Worm (Caenorhabditis elegans) whole organism, L4 larva: ENCODE data around the gene afmd-2.

Experiments used
- F10B5.3 ChIP-seq: sonication (generic microtip); optimal IDR thresholded peaks from 2 replicates; lab custom pipeline; 2016; ENCODE audit warnings: mild to moderate bottlenecking, missing genetic modification characterization, missing compliant biosample characterization
- F49E8.2 ChIP-seq: sonication (generic microtip); optimal IDR thresholded peaks from 2 replicates; lab custom pipeline; 2016; ENCODE audit warnings: missing compliant biosample characterization, mild to moderate bottlenecking, missing genetic modification characterization, borderline replicate concordance
- ZK546.5 ChIP-seq, 2 experiments: sonication (generic microtip); optimal IDR thresholded peaks; 2 replicates each; lab custom pipeline; 2017; ENCODE audit warnings: missing biosample characterization in 2 of 2, missing genetic modification characterization in 2 of 2
- aha-1 ChIP-seq: fragments of 150-350 bp; peaks from one replicate; lab custom pipeline; 2014; ENCODE audit warnings: missing biosample characterization, missing genetic modification characterization
- ceh-82 ChIP-seq: sonication (generic microtip); optimal IDR thresholded peaks from 2 replicates; lab custom pipeline; 2017; ENCODE audit warnings: missing biosample characterization, missing genetic modification characterization
- daf-12 ChIP-seq: fragments of 150-350 bp; optimal IDR thresholded peaks from 2 replicates; lab custom pipeline; 2014; ENCODE audit warnings: missing biosample characterization, missing genetic modification reagents, missing genetic modification characterization
- daf-19 ChIP-seq: fragments of 200-800 bp; sonication (Bioruptor generic); conservative IDR thresholded peaks from 2 replicates; pipeline ENCODE4 v1.3.6; 2022; ENCODE audit warnings: missing genetic modification characterization, missing compliant biosample characterization
- daf-8 ChIP-seq: fragments of 200-800 bp; sonication (Bioruptor generic); IDR thresholded peaks from 2 replicates; pipeline ENCODE4 v1.3.6; 2022; ENCODE audit warnings: missing genetic modification characterization, missing compliant biosample characterization
- dmd-6 ChIP-seq: fragments of 200-800 bp; sonication (Bioruptor generic); IDR thresholded peaks from 2 replicates; pipeline ENCODE4 v1.3.6; 2022; ENCODE audit warnings: missing genetic modification reagents, missing genetic modification characterization, missing compliant biosample characterization
- duxl-1 ChIP-seq: sonication (generic microtip); optimal IDR thresholded peaks from 2 replicates; lab custom pipeline; 2016; ENCODE audit warnings: mild to moderate bottlenecking, missing genetic modification characterization, moderate library complexity, missing compliant biosample characterization; ENCODE audit not compliant: poor library complexity
- dve-1 ChIP-seq: sonication (generic microtip); optimal IDR thresholded peaks from 2 replicates; lab custom pipeline; 2017; ENCODE audit warnings: antibody characterized with exemption, mild to moderate bottlenecking, missing genetic modification characterization, missing compliant biosample characterization; ENCODE audit not compliant: insufficient read depth
- fkh-10 ChIP-seq: fragments of 150-350 bp; optimal IDR thresholded peaks from 2 replicates; lab custom pipeline; 2014; ENCODE audit warnings: missing biosample characterization, missing genetic modification reagents, missing genetic modification characterization
- hif-1 ChIP-seq, 2 experiments: sonication (generic microtip); optimal IDR thresholded peaks; 2 replicates each; lab custom pipeline; 2016 to 2017; ENCODE audit warnings: missing compliant biosample characterization in 2 of 2, missing genetic modification characterization in 2 of 2, missing genetic modification reagents in 2 of 2, missing genotype in 2 of 2, mild to moderate bottlenecking in 1 of 2
- hlh-30 ChIP-seq: sonication (generic microtip); optimal IDR thresholded peaks from 2 replicates; lab custom pipeline; 2017; ENCODE audit warnings: antibody characterized with exemption, mild to moderate bottlenecking, missing genetic modification characterization, missing compliant biosample characterization; ENCODE audit not compliant: insufficient read depth
- lin-29 ChIP-seq: fragments of 200-800 bp; sonication (Bioruptor generic); IDR thresholded peaks from 2 replicates; pipeline ENCODE4 v1.3.6; 2022; ENCODE audit warnings: missing genetic modification reagents, missing genetic modification characterization, missing compliant biosample characterization
- lsy-2 ChIP-seq, 2 experiments: fragments of 150-350 bp in 1 of 2; sonication (generic microtip) in 1 of 2; optimal IDR thresholded peaks; 2 replicates each; lab custom pipeline; 2014 to 2017; ENCODE audit warnings: missing biosample characterization in 2 of 2, missing genetic modification characterization in 2 of 2
- madf-9 ChIP-seq: fragments of 200-800 bp; sonication (Bioruptor generic); conservative IDR thresholded peaks from 2 replicates; pipeline ENCODE4 v1.3.6; 2022; ENCODE audit warnings: missing genetic modification reagents, missing genetic modification characterization, missing compliant biosample characterization
- mep-1 ChIP-seq: fragments of 150-350 bp; sonication (generic microtip); optimal IDR thresholded peaks from 3 replicates; lab custom pipeline; 2014; ENCODE audit warnings: missing biosample characterization, missing genetic modification characterization
- nhr-111 ChIP-seq: fragments of 200-800 bp; sonication (Bioruptor generic); optimal IDR thresholded peaks from 2 replicates; lab custom pipeline; 2018; ENCODE audit warnings: mild to moderate bottlenecking, missing genetic modification characterization, missing compliant biosample characterization
- nhr-42 ChIP-seq: fragments of 200-800 bp; sonication (Bioruptor generic); IDR thresholded peaks from 2 replicates; pipeline ENCODE4 v1.3.6; 2022; ENCODE audit warnings: missing genetic modification characterization, missing compliant biosample characterization
- nhr-48 ChIP-seq: sonication (generic microtip); optimal IDR thresholded peaks from 2 replicates; lab custom pipeline; 2016; ENCODE audit warnings: mild to moderate bottlenecking, missing genetic modification characterization, missing compliant biosample characterization
- sdz-12 ChIP-seq: fragments of 200-800 bp; sonication (Bioruptor generic); optimal IDR thresholded peaks from 2 replicates; lab custom pipeline; 2018; ENCODE audit warnings: mild to moderate bottlenecking, missing genetic modification characterization, missing compliant biosample characterization
- set-16 ChIP-seq: fragments of 200-800 bp; sonication (Bioruptor generic); IDR thresholded peaks from 2 replicates; pipeline ENCODE4 v1.3.6; 2022; ENCODE audit warnings: missing genetic modification reagents, missing genetic modification characterization, missing compliant biosample characterization
- skn-1 ChIP-seq: fragments of 150-350 bp; optimal IDR thresholded peaks from 2 replicates; lab custom pipeline; 2014; ENCODE audit warnings: missing biosample characterization, missing genetic modification characterization
- unc-62 ChIP-seq, 3 experiments: fragments of 150-350 bp in 1 of 3; sonication (generic microtip); optimal IDR thresholded peaks in 2 of 3; peaks in 1 of 3; 1 replicate in 1 of 3; 2 replicates in 2 of 3; lab custom pipeline; 2014 to 2017; ENCODE audit warnings: missing biosample characterization in 3 of 3, missing genetic modification characterization in 3 of 3, missing genetic modification reagents in 3 of 3, missing genotype in 1 of 3
- zfp-2 ChIP-seq: sonication (generic microtip); optimal IDR thresholded peaks from 2 replicates; lab custom pipeline; 2016; ENCODE audit warnings: mild to moderate bottlenecking, missing genetic modification characterization, missing compliant biosample characterization
- ztf-7 ChIP-seq: fragments of 150-350 bp; optimal IDR thresholded peaks from 2 replicates; lab custom pipeline; 2014; ENCODE audit warnings: missing biosample characterization, missing genetic modification characterization

afmd-2 gene

DNA sequence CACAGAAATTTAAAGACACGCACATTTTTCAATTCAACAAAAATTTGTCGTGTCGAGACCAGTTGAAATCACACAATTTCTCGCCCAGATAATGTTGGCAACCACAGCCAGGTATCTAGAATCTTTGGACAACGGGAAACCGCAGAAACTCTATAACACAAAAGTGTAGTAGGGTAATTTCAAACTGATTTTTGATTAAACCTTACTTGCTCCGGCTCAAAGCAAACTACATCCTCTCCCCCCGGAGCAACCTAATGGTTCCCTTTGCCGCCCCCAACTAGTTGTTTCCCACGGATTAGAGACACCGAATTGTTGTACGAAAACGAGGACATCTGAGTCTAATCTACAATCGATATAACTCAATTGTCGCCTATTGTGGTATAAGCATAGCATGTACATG lies 45.3 kb downstream of the afmd-2 start:
- TF ChIP-seq F10B5.3 (tag; lab: Kevin White, UChicago), result no peak
- no peak for TF ChIP-seq F49E8.2 (tag; lab: Kevin White, UChicago)
- TF ChIP-seq unc-62 (GFP tag; optimal IDR thresholded peaks at IDR 0.05 in 1 of 2; lab: Kevin White, UChicago), result no peak
- no peak for TF ChIP-seq unc-62 (tag; optimal IDR thresholded peaks at IDR 0.05; lab: Kevin White, UChicago)
- TF ChIP-seq hif-1 (tag; optimal IDR thresholded peaks at IDR 0.05; lab: Kevin White, UChicago), result no peak
- TF ChIP-seq ztf-7, result no peak
- no peak for TF ChIP-seq set-16 (GFP tag; lab: Robert Waterston, UW)
- no peak for TF ChIP-seq duxl-1 (tag; lab: Kevin White, UChicago)
- TF ChIP-seq nhr-42 (GFP tag; lab: Robert Waterston, UW), result no peak
- no peak for TF ChIP-seq ceh-82
- no peak for TF ChIP-seq ZK546.5 (tag; optimal IDR thresholded peaks at IDR 0.05; lab: Kevin White, UChicago)
- no peak for TF ChIP-seq daf-19 (GFP tag; lab: Robert Waterston, UW)
- no peak for TF ChIP-seq dmd-6 (GFP tag; lab: Robert Waterston, UW)
- no peak for TF ChIP-seq daf-8 (GFP tag; lab: Robert Waterston, UW)
- TF ChIP-seq skn-1 (tag; lab: Kevin White, UChicago), result no peak
- no peak for TF ChIP-seq daf-12 (tag; lab: Kevin White, UChicago)
- no peak for TF ChIP-seq mep-1 (tag; lab: Kevin White, UChicago)
- no peak for TF ChIP-seq hlh-30
- no peak for TF ChIP-seq nhr-48 (tag; lab: Kevin White, UChicago)
- TF ChIP-seq madf-9, result no peak
- TF ChIP-seq, all 104 proteins: peak for 0

DNA sequence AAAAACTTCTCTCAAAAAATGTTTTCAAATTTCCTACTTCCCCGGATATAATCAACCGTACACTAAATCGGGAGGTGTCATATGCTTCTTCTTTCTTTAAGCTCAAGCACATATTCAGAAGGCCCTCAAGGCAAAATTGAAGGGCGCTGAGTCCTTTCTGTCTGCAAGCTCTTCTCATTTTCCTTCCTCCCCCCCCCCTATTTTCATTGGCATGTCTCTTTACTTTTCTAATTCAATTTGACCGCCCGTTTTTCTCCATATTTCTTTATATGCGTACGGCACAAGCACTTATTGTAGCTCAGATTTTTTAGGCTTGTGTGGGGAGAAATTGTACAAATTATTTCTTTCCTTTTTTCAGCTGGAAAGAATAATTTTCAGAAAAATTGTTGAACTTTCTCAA lies 46.5 kb downstream of the afmd-2 start:
- TF ChIP-seq zfp-2 (tag; lab: Kevin White, UChicago) (no peak), fkh-10 (GFP tag; lab: Kevin White, UChicago) (peak; percentile 17)

DNA sequence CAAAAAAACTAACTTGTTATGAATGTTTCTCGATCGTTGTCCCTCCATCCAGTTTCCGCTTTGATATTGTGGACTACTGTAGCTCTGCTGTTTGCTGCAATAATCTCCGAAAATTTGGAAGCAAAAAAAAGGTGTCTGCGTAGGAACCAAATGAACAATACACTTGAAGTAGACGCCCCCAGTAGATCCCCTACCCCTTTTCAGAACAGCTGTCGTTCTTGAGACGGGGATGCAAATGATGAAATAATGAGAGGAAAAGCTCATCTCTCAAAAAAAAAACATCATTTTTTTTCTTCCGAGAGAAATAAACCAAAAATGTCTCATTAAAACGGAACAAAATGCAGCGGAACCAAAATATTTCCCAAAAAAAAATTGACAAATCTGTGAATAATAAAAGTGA lies 48.4 kb downstream of the afmd-2 start:
- TF ChIP-seq dve-1 (no peak), daf-19 (GFP tag; lab: Robert Waterston, UW) (no peak), nhr-111 (no peak), lin-29 (GFP tag; lab: Robert Waterston, UW) (no peak), sdz-12 (GFP tag; lab: Kevin White, UChicago) (no peak), madf-9 (no peak)
- TF ChIP-seq, all 104 proteins: peak for 0

DNA sequence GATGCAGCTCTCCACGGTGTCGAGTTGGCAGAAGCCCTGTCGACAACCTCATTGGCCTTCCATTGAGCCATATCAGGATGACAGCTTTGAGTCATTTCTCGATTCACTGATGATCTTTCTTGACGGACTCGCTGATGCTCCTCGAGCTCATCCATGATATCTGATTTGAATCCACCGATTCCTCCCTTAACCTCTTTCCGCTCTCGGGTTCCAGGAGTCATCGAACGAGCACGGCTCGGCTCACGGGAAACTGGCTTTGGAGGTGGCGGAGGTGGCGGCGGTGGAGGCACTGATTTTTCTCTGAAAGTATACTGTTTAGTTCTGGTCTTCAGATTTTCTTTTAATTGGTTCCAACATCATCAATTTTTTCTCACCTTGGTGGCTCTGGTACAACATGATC lies 50.0 kb downstream of the afmd-2 start:
- TF ChIP-seq aha-1 (tag; lab: Kevin White, UChicago) (peak; percentile 25), lsy-2 (tag; optimal IDR thresholded peaks at IDR 0.05; lab: Kevin White, UChicago) (no peak), set-16 (GFP tag; lab: Robert Waterston, UW) (peak; percentile 60; the same call in 1 of the 2 replicates)
- TF ChIP-seq, all 104 proteins: peak for 2

DNA sequence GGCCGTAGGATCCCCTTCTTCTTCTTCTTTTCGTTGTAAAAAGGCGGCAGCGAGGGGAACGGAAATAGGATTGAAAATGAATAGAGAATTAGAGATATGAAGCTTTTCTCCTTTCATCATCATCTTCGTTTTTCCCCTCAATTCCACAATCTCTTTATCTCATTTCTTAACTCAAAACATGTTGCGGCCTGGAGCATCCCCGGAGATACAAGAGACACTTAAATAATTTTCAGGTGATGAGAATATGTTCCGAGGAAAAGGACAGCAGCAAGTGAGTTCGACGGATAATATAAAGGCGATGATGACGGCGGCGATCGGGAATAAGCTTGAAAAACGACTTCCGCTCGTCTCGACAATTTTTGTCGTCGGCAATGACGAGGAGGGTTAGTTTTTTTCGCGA lies 52.6 kb downstream of the afmd-2 start, which contains the start of the genes Y45F10B.13 and qui-1:
Gene Y45F10B.13, minus strand, starts transcription at position 101 of the 400 bp plus-strand sequence.
Gene qui-1, plus strand, starts transcription at position 233 of the 400 bp plus-strand sequence.
- no peak for TF ChIP-seq lin-29 (GFP tag; lab: Robert Waterston, UW)
- peak; percentile 47 for TF ChIP-seq aha-1 (tag; lab: Kevin White, UChicago)
